Fruit fly (Drosophila melanogaster) whole organism, embryonic: ENCODE measurements around the gene Cbl.

Experiments
- Asciz ChIP-seq: fragments of 200-800 bp; sonication (Bioruptor generic); optimal IDR thresholded peaks from 2 replicates; lab custom pipeline; 2017; ENCODE audit warnings: missing biosample characterization, mild to moderate bottlenecking, missing genetic modification characterization, missing genetic modification reagents
- Bgb ChIP-seq: fragments of 200-800 bp; sonication (Bioruptor generic); IDR thresholded peaks from 2 replicates; pipeline ENCODE4 v1.3.6; 2022; ENCODE audit warnings: missing biosample characterization, missing genetic modification characterization; ENCODE audit not compliant: partially characterized antibody
- CG10267 ChIP-seq: fragments of 200-800 bp; sonication (Bioruptor generic); optimal IDR thresholded peaks from 2 replicates; lab custom pipeline; 2018; ENCODE audit warnings: missing biosample characterization, mild to moderate bottlenecking, missing genetic modification characterization, moderate library complexity
- CG10366 ChIP-seq: fragments of 200-800 bp; sonication (Bioruptor generic); IDR thresholded peaks from 2 replicates; pipeline ENCODE4 v1.3.6; 2022; ENCODE audit warnings: missing biosample characterization, missing genetic modification characterization
- CG10654 ChIP-seq: fragments of 200-800 bp; sonication (Bioruptor generic); optimal IDR thresholded peaks from 2 replicates; lab custom pipeline; 2016; ENCODE audit warnings: missing biosample characterization, missing genetic modification characterization
- CG11247 ChIP-seq: fragments of 200-800 bp; sonication (Bioruptor generic); IDR thresholded peaks from 2 replicates; pipeline ENCODE4 v1.3.6; 2022; ENCODE audit warnings: missing biosample characterization, missing genetic modification characterization
- CG11560 ChIP-seq: fragments of 200-800 bp; sonication (Bioruptor generic); IDR thresholded peaks from 3 replicates; pipeline ENCODE4 v1.3.6; 2022; ENCODE audit warnings: missing biosample characterization, missing genetic modification characterization
- CG11723 ChIP-seq: fragments of 200-800 bp; sonication (Bioruptor generic); optimal IDR thresholded peaks from 2 replicates; lab custom pipeline; 2017; ENCODE audit warnings: missing biosample characterization, mild to moderate bottlenecking, missing genetic modification characterization
- CG15479 ChIP-seq: fragments of 200-800 bp; sonication (Bioruptor generic); optimal IDR thresholded peaks from 3 replicates; lab custom pipeline; 2019; ENCODE audit warnings: missing biosample characterization, mild to moderate bottlenecking, missing genetic modification characterization, moderate library complexity
- CG17328 ChIP-seq: fragments of 200-800 bp; sonication (Bioruptor generic); IDR thresholded peaks from 2 replicates; pipeline ENCODE4 v1.3.6; 2022; ENCODE audit warnings: missing biosample characterization, missing genetic modification characterization
- CG17802 ChIP-seq: fragments of 200-800 bp; sonication (Bioruptor generic); optimal IDR thresholded peaks from 2 replicates; lab custom pipeline; 2018; ENCODE audit warnings: missing biosample characterization, mild to moderate bottlenecking, missing genetic modification characterization, moderate library complexity
- CG2202 ChIP-seq: fragments of 200-800 bp; sonication (Bioruptor generic); optimal IDR thresholded peaks from 2 replicates; lab custom pipeline; 2018; ENCODE audit warnings: missing biosample characterization, mild to moderate bottlenecking, missing genetic modification characterization
- CG32767 ChIP-seq: fragments of 200-800 bp; sonication (Bioruptor generic); IDR thresholded peaks from 2 replicates; pipeline ENCODE4 v1.3.6; 2022; ENCODE audit warnings: missing biosample characterization, missing genetic modification characterization
- CG32772 ChIP-seq: fragments of 200-800 bp; sonication (Bioruptor generic); IDR thresholded peaks from 2 replicates; pipeline ENCODE4 v1.3.6; 2022; ENCODE audit warnings: missing biosample characterization, missing genetic modification characterization
- CG4360 ChIP-seq: fragments of 200-800 bp; sonication (Bioruptor generic); IDR thresholded peaks from 2 replicates; pipeline ENCODE4 v1.3.6; 2022; ENCODE audit warnings: missing biosample characterization, missing genetic modification characterization
- CG4707 ChIP-seq: fragments of 200-800 bp; sonication (Bioruptor generic); optimal IDR thresholded peaks from 2 replicates; lab custom pipeline; 2018; ENCODE audit warnings: missing biosample characterization, mild to moderate bottlenecking, missing genetic modification characterization, moderate library complexity
- CG6854 ChIP-seq: fragments of 200-800 bp; sonication (Bioruptor generic); optimal IDR thresholded peaks from 3 replicates; lab custom pipeline; 2017; ENCODE audit warnings: missing biosample characterization, mild to moderate bottlenecking, missing genetic modification characterization
- CG7357 ChIP-seq: fragments of 200-800 bp; sonication (Bioruptor generic); IDR thresholded peaks from 3 replicates; pipeline ENCODE4 v1.3.6; 2022; ENCODE audit warnings: missing biosample characterization, missing genetic modification characterization
- CG7928 ChIP-seq: fragments of 200-800 bp; sonication (Bioruptor generic); optimal IDR thresholded peaks from 2 replicates; lab custom pipeline; 2017; ENCODE audit warnings: missing biosample characterization, mild to moderate bottlenecking, missing genetic modification characterization
- CG8765 ChIP-seq: fragments of 200-800 bp; sonication (Bioruptor generic); IDR thresholded peaks from 2 replicates; pipeline ENCODE4 v1.3.6; 2022; ENCODE audit warnings: missing biosample characterization, missing genetic modification characterization
- CG9876 ChIP-seq: fragments of 200-800 bp; sonication (Bioruptor generic); optimal IDR thresholded peaks from 2 replicates; lab custom pipeline; 2016; ENCODE audit warnings: missing biosample characterization, missing genetic modification characterization
- Dip2 ChIP-seq: fragments of 200-800 bp; sonication (Bioruptor generic); IDR thresholded peaks from 2 replicates; pipeline ENCODE4 v1.3.6; 2022; ENCODE audit warnings: missing biosample characterization, missing genetic modification characterization
- Jarid2 ChIP-seq: fragments of 200-800 bp; sonication (Bioruptor generic); optimal IDR thresholded peaks from 3 replicates; lab custom pipeline; 2017; ENCODE audit warnings: mild to moderate bottlenecking, missing biosample characterization, missing genetic modification reagents, missing genetic modification characterization
- Lhr ChIP-seq: fragments of 200-800 bp; sonication (Bioruptor generic); optimal IDR thresholded peaks from 3 replicates; lab custom pipeline; 2017; ENCODE audit warnings: mild to moderate bottlenecking, missing biosample characterization, missing genetic modification reagents, missing genetic modification characterization
- Mad ChIP-seq: fragments of 200-800 bp; sonication (Bioruptor generic); optimal IDR thresholded peaks from 2 replicates; lab custom pipeline; 2016; ENCODE audit warnings: missing biosample characterization, missing genetic modification characterization
- Mes4 ChIP-seq: fragments of 200-800 bp; sonication (Bioruptor generic); optimal IDR thresholded peaks from 2 replicates; lab custom pipeline; 2016; ENCODE audit warnings: missing biosample characterization, missing genetic modification characterization
- NC2α ChIP-seq: fragments of 200-800 bp; sonication (Bioruptor generic); optimal IDR thresholded peaks from 2 replicates; lab custom pipeline; 2016; ENCODE audit warnings: missing biosample characterization, missing genetic modification characterization
- Neu2 ChIP-seq: fragments of 200-800 bp; sonication (Bioruptor generic); optimal IDR thresholded peaks from 3 replicates; lab custom pipeline; 2016; ENCODE audit warnings: missing biosample characterization, missing genetic modification characterization, borderline replicate concordance
- Optix ChIP-seq: fragments of 200-800 bp; sonication (Bioruptor generic); IDR thresholded peaks from 3 replicates; pipeline ENCODE4 v1.3.6; 2022; ENCODE audit warnings: missing biosample characterization, missing genetic modification characterization
- Side ChIP-seq: fragments of 200-800 bp; sonication (Bioruptor generic); optimal IDR thresholded peaks from 2 replicates; lab custom pipeline; 2016; ENCODE audit warnings: missing biosample characterization, missing genetic modification characterization
- Sox100B ChIP-seq: fragments of 200-800 bp; sonication (Bioruptor generic); optimal IDR thresholded peaks from 3 replicates; lab custom pipeline; 2018; ENCODE audit warnings: missing biosample characterization, mild to moderate bottlenecking, missing genetic modification characterization
- Vsx1 ChIP-seq: fragments of 200-800 bp; sonication (Bioruptor generic); optimal IDR thresholded peaks from 2 replicates; lab custom pipeline; 2017; ENCODE audit warnings: missing biosample characterization, mild to moderate bottlenecking, missing genetic modification characterization, missing genetic modification reagents
- bbx ChIP-seq: fragments of 200-800 bp; sonication (Bioruptor generic); IDR thresholded peaks from 2 replicates; pipeline ENCODE4 v1.3.6; 2022; ENCODE audit warnings: missing biosample characterization, missing genetic modification characterization; ENCODE audit not compliant: partially characterized antibody
- cato ChIP-seq: fragments of 200-800 bp; sonication (Bioruptor generic); optimal IDR thresholded peaks from 2 replicates; lab custom pipeline; 2016; ENCODE audit warnings: missing biosample characterization, missing genetic modification characterization, borderline replicate concordance
- corto ChIP-seq: fragments of 200-800 bp; sonication (Bioruptor generic); optimal IDR thresholded peaks from 2 replicates; lab custom pipeline; 2016; ENCODE audit warnings: missing biosample characterization, mild to moderate bottlenecking, missing genetic modification characterization, moderate library complexity
- croc ChIP-seq: fragments of 200-800 bp; sonication (Bioruptor generic); conservative IDR thresholded peaks from 3 replicates; pipeline ENCODE4 v1.3.6; 2022; ENCODE audit warnings: missing biosample characterization, missing genetic modification characterization
- cwo ChIP-seq: fragments of 200-800 bp; sonication (Bioruptor generic); optimal IDR thresholded peaks from 3 replicates; lab custom pipeline; 2017; ENCODE audit warnings: missing biosample characterization, missing genetic modification characterization, mild to moderate bottlenecking, moderate library complexity, missing genetic modification reagents
- fd3F ChIP-seq: fragments of 200-800 bp; sonication (Bioruptor generic); optimal IDR thresholded peaks from 2 replicates; lab custom pipeline; 2018; ENCODE audit warnings: missing biosample characterization, mild to moderate bottlenecking, missing genetic modification characterization, moderate library complexity
- gcm ChIP-seq: fragments of 200-800 bp; sonication (Bioruptor generic); optimal IDR thresholded peaks from 2 replicates; lab custom pipeline; 2019; ENCODE audit warnings: missing biosample characterization, mild to moderate bottlenecking, missing genetic modification characterization, moderate library complexity
- gt ChIP-seq: fragments of 200-800 bp; sonication (Bioruptor generic); IDR thresholded peaks from 2 replicates; pipeline ENCODE4 v1.3.6; 2022; ENCODE audit warnings: missing biosample characterization, missing genetic modification characterization
- jigr1 ChIP-seq: fragments of 200-800 bp; sonication (Bioruptor generic); IDR thresholded peaks from 3 replicates; pipeline ENCODE4 v1.3.6; 2022; ENCODE audit warnings: missing biosample characterization, missing genetic modification characterization
- klu ChIP-seq: fragments of 200-800 bp; sonication (Bioruptor generic); IDR thresholded peaks from 2 replicates; pipeline ENCODE4 v1.3.6; 2022; ENCODE audit warnings: missing biosample characterization, missing genetic modification characterization
- nerfin-1 ChIP-seq: fragments of 200-800 bp; sonication (Bioruptor generic); optimal IDR thresholded peaks from 3 replicates; lab custom pipeline; 2019; ENCODE audit warnings: missing biosample characterization, mild to moderate bottlenecking, missing genetic modification characterization, moderate library complexity
- rib ChIP-seq: fragments of 200-800 bp; sonication (Bioruptor generic); IDR thresholded peaks from 2 replicates; pipeline ENCODE4 v1.3.6; 2022; ENCODE audit warnings: missing biosample characterization, missing genetic modification characterization
- shn ChIP-seq: fragments of 200-800 bp; sonication (Bioruptor generic); optimal IDR thresholded peaks from 3 replicates; lab custom pipeline; 2016; ENCODE audit warnings: missing biosample characterization, missing genetic modification characterization
- tna ChIP-seq: fragments of 200-800 bp; sonication (Bioruptor generic); IDR thresholded peaks from 2 replicates; pipeline ENCODE4 v1.3.6; 2022; ENCODE audit warnings: missing biosample characterization, missing genetic modification characterization; ENCODE audit not compliant: partially characterized antibody
- tup ChIP-seq: fragments of 200-800 bp; sonication (Bioruptor generic); optimal IDR thresholded peaks from 2 replicates; lab custom pipeline; 2016; ENCODE audit warnings: missing biosample characterization, mild to moderate bottlenecking, missing genetic modification characterization, moderate library complexity
- usp ChIP-seq: fragments of >200 bp; optimal IDR thresholded peaks from 2 replicates; lab custom pipeline; 2017; ENCODE audit warnings: missing biosample characterization, missing genetic modification characterization

The Cbl gene

DNA sequence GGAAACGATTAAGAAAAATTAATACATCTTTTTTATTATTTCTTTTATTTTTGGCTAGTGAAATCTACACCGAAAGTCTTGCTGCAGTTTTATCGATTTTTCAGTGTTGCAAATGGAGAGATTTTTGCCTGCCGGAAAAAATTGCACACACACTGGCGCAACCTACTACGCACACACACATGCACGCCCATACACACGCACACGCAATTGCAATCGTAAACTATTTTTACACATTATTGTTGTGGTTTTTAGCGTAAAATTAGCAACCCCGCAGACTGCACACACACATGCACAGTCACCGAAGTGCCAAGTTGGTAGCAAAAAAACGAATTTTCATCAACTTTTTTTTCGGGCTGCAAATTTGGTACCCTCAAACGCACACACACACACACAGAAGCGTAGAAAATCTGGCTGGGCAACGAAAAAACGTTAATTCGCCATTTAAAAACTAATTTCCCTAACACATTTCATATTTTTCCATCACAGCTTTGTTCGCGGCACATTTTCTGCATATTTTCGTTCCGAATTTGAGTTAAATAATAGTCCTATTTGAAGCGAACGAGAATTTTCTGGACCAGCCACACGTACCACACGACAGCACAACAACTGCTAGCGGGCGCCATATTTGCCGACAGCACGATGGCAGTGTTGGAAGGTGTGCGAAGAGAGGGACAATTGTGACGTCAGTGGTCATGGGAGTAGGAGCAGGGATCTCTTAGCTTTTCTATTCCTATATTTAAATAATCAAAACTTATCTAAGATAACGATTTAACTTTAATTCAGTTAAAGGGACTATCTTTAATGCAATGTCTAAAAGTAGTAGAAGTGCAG is 17.2 kb downstream of the Cbl start, which contains the start of gene Unr (continued):
- TF ChIP-seq fd3F (GFP tag; lab: Kevin White, UChicago) = peak; percentile 53
- TF ChIP-seq nerfin-1 = peak; percentile 40
- peak; percentile 51 for TF ChIP-seq cwo
- no peak for TF ChIP-seq jigr1
- TF ChIP-seq Side (GFP tag; lab: Kevin White, UChicago) = peak; percentile 71
- peak; percentile 68 for TF ChIP-seq CG4707
- TF ChIP-seq CG9876 (GFP tag; lab: Kevin White, UChicago) = peak; percentile 70
- peak; percentile 3 for TF ChIP-seq Lhr (GFP tag; lab: Kevin White, UChicago)
- peak; percentile 73 for TF ChIP-seq CG15479 (GFP tag; lab: Kevin White, UChicago)
- no peak for TF ChIP-seq bbx (GFP tag; lab: Robert Waterston, UW)
- no peak; the same call in 1 of the 3 replicates for TF ChIP-seq Optix
- TF ChIP-seq CG8765 (GFP tag; lab: Robert Waterston, UW) = peak; percentile 52; the same call in 1 of the 2 replicates
- TF ChIP-seq CG7928 = peak; percentile 29
- peak; percentile 85 for TF ChIP-seq shn (GFP tag; lab: Kevin White, UChicago)
- TF ChIP-seq gt = no peak; the same call in 1 of the 2 replicates
- no peak; the same call in 1 of the 2 replicates for TF ChIP-seq klu (GFP tag; lab: Robert Waterston, UW)
- peak; percentile 77 for TF ChIP-seq CG10366
- TF ChIP-seq Sox100B (GFP tag; lab: Kevin White, UChicago) = peak; percentile 65
- TF ChIP-seq CG4360 (GFP tag; lab: Robert Waterston, UW) = peak; percentile 64
- no peak; the same call in 1 of the 2 replicates for TF ChIP-seq CG32772 (GFP tag; lab: Robert Waterston, UW)
- TF ChIP-seq CG11723 (GFP tag; lab: Kevin White, UChicago) = peak; percentile 57
- TF ChIP-seq Vsx1 = peak; percentile 18
- TF ChIP-seq tna = no peak
- TF ChIP-seq Dip2 (GFP tag; lab: Robert Waterston, UW) = no peak
- peak; percentile 27 for TF ChIP-seq CG2202 (tag; lab: Kevin White, UChicago)
- no peak for TF ChIP-seq CG32767 (GFP tag; lab: Robert Waterston, UW)
- TF ChIP-seq CG10267 = peak; percentile 93
- no peak for TF ChIP-seq usp
- peak; percentile 39 for TF ChIP-seq Jarid2
- TF ChIP-seq CG11247 (GFP tag; lab: Robert Waterston, UW) = peak; percentile 81
- TF ChIP-seq corto (GFP tag; lab: Kevin White, UChicago) = peak; percentile 71
- peak; percentile 83 for TF ChIP-seq Mad
- peak; percentile 65 for TF ChIP-seq CG6854 (GFP tag; lab: Kevin White, UChicago)
- TF ChIP-seq NC2α (GFP tag; lab: Kevin White, UChicago) = peak; percentile 48
- TF ChIP-seq CG17328 (GFP tag; lab: Robert Waterston, UW) = peak; percentile 80
- TF ChIP-seq tup (GFP tag; lab: Kevin White, UChicago) = peak; percentile 58
- peak; percentile 48 for TF ChIP-seq cato (GFP tag; lab: Kevin White, UChicago)
- TF ChIP-seq Bgb (GFP tag; lab: Robert Waterston, UW) = no peak
- peak; percentile 71 for TF ChIP-seq rib (GFP tag; lab: Robert Waterston, UW)
- no peak for TF ChIP-seq CG17802
- no peak for TF ChIP-seq Neu2 (GFP tag; lab: Kevin White, UChicago)
- TF ChIP-seq gcm (GFP tag; lab: Kevin White, UChicago) = peak; percentile 70
- TF ChIP-seq CG11560 (tag; lab: Robert Waterston, UW) = no peak
- TF ChIP-seq Mes4 (GFP tag; lab: Kevin White, UChicago) = peak; percentile 69
- peak; percentile 28 for TF ChIP-seq Asciz (GFP tag; lab: Kevin White, UChicago)
- TF ChIP-seq CG10654 (GFP tag; lab: Kevin White, UChicago) = peak; percentile 74
- TF ChIP-seq CG7357 (GFP tag; lab: Robert Waterston, UW) = peak; percentile 45; the same call in 1 of the 3 replicates
- TF ChIP-seq croc (GFP tag; lab: Robert Waterston, UW) = no peak; the same call in 2 of the 3 replicates
